Fruit fly (Drosophila melanogaster) whole organism, embryonic: ENCODE measurements around the gene CG8159.

Experiments used
- CG11696 ChIP-seq: fragments of 200-800 bp; sonication (Bioruptor generic); IDR thresholded peaks from 2 replicates; pipeline ENCODE4 v1.3.6; 2022; ENCODE audit warnings: missing biosample characterization, missing genetic modification characterization
- CG1233 ChIP-seq: fragments of 200-800 bp; sonication (Bioruptor generic); optimal IDR thresholded peaks from 4 replicates; lab custom pipeline; 2018; ENCODE audit warnings: missing biosample characterization, mild to moderate bottlenecking, missing genetic modification characterization
- CG14441 ChIP-seq: fragments of 200-800 bp; sonication (Bioruptor generic); IDR thresholded peaks from 2 replicates; pipeline ENCODE4 v1.3.6; 2022; ENCODE audit warnings: missing biosample characterization, missing genetic modification characterization
- CG14965 ChIP-seq: fragments of 200-800 bp; sonication (Bioruptor generic); optimal IDR thresholded peaks from 2 replicates; lab custom pipeline; 2016; ENCODE audit warnings: missing biosample characterization, missing genetic modification characterization, borderline replicate concordance
- CG18764 ChIP-seq: fragments of 200-800 bp; sonication (Bioruptor generic); optimal IDR thresholded peaks from 3 replicates; lab custom pipeline; 2016; ENCODE audit warnings: missing biosample characterization, missing genetic modification characterization
- CG2116 ChIP-seq: fragments of 200-800 bp; sonication (Bioruptor generic); optimal IDR thresholded peaks from 3 replicates; lab custom pipeline; 2018; ENCODE audit warnings: missing biosample characterization, mild to moderate bottlenecking, missing genetic modification characterization
- CG31365 ChIP-seq: fragments of 200-800 bp; sonication (Bioruptor generic); optimal IDR thresholded peaks from 2 replicates; lab custom pipeline; 2018; ENCODE audit warnings: missing biosample characterization, mild to moderate bottlenecking, missing genetic modification characterization
- CG33213 ChIP-seq: fragments of 200-800 bp; sonication (Bioruptor generic); optimal IDR thresholded peaks from 3 replicates; lab custom pipeline; 2016; ENCODE audit warnings: missing biosample characterization, missing genetic modification characterization
- CG4820 ChIP-seq: fragments of 200-800 bp; sonication (Bioruptor generic); optimal IDR thresholded peaks from 3 replicates; lab custom pipeline; 2016; ENCODE audit warnings: missing biosample characterization, missing genetic modification characterization
- CG6813 ChIP-seq: fragments of 200-800 bp; sonication (Bioruptor generic); optimal IDR thresholded peaks from 2 replicates; lab custom pipeline; 2017; ENCODE audit warnings: missing biosample characterization, missing genetic modification characterization, mild to moderate bottlenecking, moderate library complexity, missing genetic modification reagents
- CG7745 ChIP-seq: fragments of 200-800 bp; sonication (Bioruptor generic); optimal IDR thresholded peaks from 2 replicates; lab custom pipeline; 2018; ENCODE audit warnings: missing biosample characterization, mild to moderate bottlenecking, missing genetic modification characterization, moderate library complexity
- CG7786 ChIP-seq: fragments of 200-800 bp; sonication (Bioruptor generic); optimal IDR thresholded peaks from 2 replicates; lab custom pipeline; 2016; ENCODE audit warnings: missing biosample characterization, missing genetic modification characterization
- CG7839 ChIP-seq: fragments of 200-800 bp; sonication (Bioruptor generic); optimal IDR thresholded peaks from 3 replicates; lab custom pipeline; 2018; ENCODE audit warnings: missing biosample characterization, mild to moderate bottlenecking, missing genetic modification characterization, moderate library complexity
- CG7963 ChIP-seq: fragments of 200-800 bp; sonication (Bioruptor generic); IDR thresholded peaks from 3 replicates; pipeline ENCODE4 v1.3.6; 2022; ENCODE audit warnings: missing biosample characterization, missing genetic modification characterization; ENCODE audit not compliant: partially characterized antibody
- CG7987 ChIP-seq: fragments of 200-800 bp; sonication (Bioruptor generic); optimal IDR thresholded peaks from 2 replicates; lab custom pipeline; 2018; ENCODE audit warnings: missing biosample characterization, mild to moderate bottlenecking, missing genetic modification characterization, moderate library complexity
- CG8944 ChIP-seq: fragments of 200-800 bp; sonication (Bioruptor generic); optimal IDR thresholded peaks from 3 replicates; lab custom pipeline; 2016; ENCODE audit warnings: missing biosample characterization, missing genetic modification characterization
- CoRest ChIP-seq: fragments of 200-800 bp; sonication (Bioruptor generic); optimal IDR thresholded peaks from 3 replicates; lab custom pipeline; 2018; ENCODE audit warnings: missing biosample characterization, mild to moderate bottlenecking, missing genetic modification characterization, moderate library complexity
- Gug ChIP-seq: fragments of 200-800 bp; sonication (Bioruptor generic); IDR thresholded peaks from 4 replicates; pipeline ENCODE4 v1.3.6; 2022; ENCODE audit warnings: missing biosample characterization, missing genetic modification characterization
- Hand ChIP-seq: fragments of 200-800 bp; sonication (Bioruptor generic); optimal IDR thresholded peaks from 2 replicates; lab custom pipeline; 2017; ENCODE audit warnings: mild to moderate bottlenecking, missing biosample characterization, missing genetic modification reagents, missing genetic modification characterization
- Hey ChIP-seq: fragments of 200-800 bp; sonication (Bioruptor generic); optimal IDR thresholded peaks from 3 replicates; lab custom pipeline; 2018; ENCODE audit warnings: missing biosample characterization, mild to moderate bottlenecking, missing genetic modification characterization
- Hmx ChIP-seq: fragments of 200-800 bp; sonication (Bioruptor generic); optimal IDR thresholded peaks from 2 replicates; lab custom pipeline; 2016; ENCODE audit warnings: missing biosample characterization, missing genetic modification characterization
- Mrtf ChIP-seq: fragments of 200-800 bp; sonication (Bioruptor generic); IDR thresholded peaks from 3 replicates; pipeline ENCODE4 v1.3.6; 2022; ENCODE audit warnings: missing biosample characterization, missing genetic modification characterization
- Poxn ChIP-seq: fragments of 200-800 bp; sonication (Bioruptor generic); IDR thresholded peaks from 2 replicates; pipeline ENCODE4 v1.3.6; 2022; ENCODE audit warnings: missing biosample characterization, missing genetic modification characterization
- Rfx ChIP-seq: fragments of 200-800 bp; sonication (Bioruptor generic); IDR thresholded peaks from 2 replicates; pipeline ENCODE4 v1.3.6; 2022; ENCODE audit warnings: missing biosample characterization, missing genetic modification characterization
- Spps ChIP-seq: fragments of 200-800 bp; sonication (Bioruptor generic); optimal IDR thresholded peaks from 2 replicates; lab custom pipeline; 2018; ENCODE audit warnings: missing biosample characterization, mild to moderate bottlenecking, missing genetic modification characterization
- Taf1 ChIP-seq: fragments of 200-800 bp; sonication (Bioruptor generic); IDR thresholded peaks from 2 replicates; pipeline ENCODE4 v1.3.6; 2022; ENCODE audit warnings: missing biosample characterization, missing genetic modification characterization
- ac ChIP-seq: fragments of 200-800 bp; sonication (Bioruptor generic); optimal IDR thresholded peaks from 3 replicates; lab custom pipeline; 2017; ENCODE audit warnings: missing biosample characterization, mild to moderate bottlenecking, missing genetic modification characterization
- aop ChIP-seq: fragments of 200-800 bp; sonication (Bioruptor generic); IDR thresholded peaks from 2 replicates; pipeline ENCODE4 v1.3.6; 2022; ENCODE audit warnings: missing biosample characterization, missing genetic modification characterization
- cg ChIP-seq: fragments of 200-800 bp; sonication (Bioruptor generic); optimal IDR thresholded peaks from 3 replicates; lab custom pipeline; 2019; ENCODE audit warnings: missing biosample characterization, mild to moderate bottlenecking, missing genetic modification characterization, moderate library complexity
- chif ChIP-seq, 2 experiments: fragments of 200-800 bp; sonication (Bioruptor generic); optimal IDR thresholded peaks; 3 replicates each; lab custom pipeline; 2016; ENCODE audit warnings: missing biosample characterization in 2 of 2, missing genetic modification characterization in 2 of 2
- chinmo ChIP-seq: fragments of 200-800 bp; sonication (Bioruptor generic); IDR thresholded peaks from 4 replicates; pipeline ENCODE4 v1.3.6; 2022; ENCODE audit warnings: missing biosample characterization, missing genetic modification characterization; ENCODE audit not compliant: partially characterized antibody
- croc ChIP-seq: fragments of 200-800 bp; sonication (Bioruptor generic); conservative IDR thresholded peaks from 3 replicates; pipeline ENCODE4 v1.3.6; 2022; ENCODE audit warnings: missing biosample characterization, missing genetic modification characterization
- dati ChIP-seq: fragments of 200-800 bp; sonication (Bioruptor generic); IDR thresholded peaks from 2 replicates; pipeline ENCODE4 v1.3.6; 2022; ENCODE audit warnings: missing biosample characterization, missing genetic modification characterization
- emc ChIP-seq: fragments of 200-800 bp; sonication (Bioruptor generic); optimal IDR thresholded peaks from 2 replicates; lab custom pipeline; 2016; ENCODE audit warnings: missing biosample characterization, missing genetic modification characterization
- fd64A ChIP-seq: fragments of 200-800 bp; sonication (Bioruptor generic); optimal IDR thresholded peaks from 3 replicates; lab custom pipeline; 2018; ENCODE audit warnings: missing biosample characterization, mild to moderate bottlenecking, missing genetic modification characterization
- fru ChIP-seq: fragments of >200 bp; optimal IDR thresholded peaks from 2 replicates; lab custom pipeline; 2017
- gt ChIP-seq: fragments of 200-800 bp; sonication (Bioruptor generic); IDR thresholded peaks from 2 replicates; pipeline ENCODE4 v1.3.6; 2022; ENCODE audit warnings: missing biosample characterization, missing genetic modification characterization
- hb ChIP-seq: fragments of 200-800 bp; sonication (Bioruptor generic); IDR thresholded peaks from 3 replicates; pipeline ENCODE4 v1.3.6; 2022; ENCODE audit warnings: missing biosample characterization, missing genetic modification characterization; ENCODE audit not compliant: partially characterized antibody
- ken ChIP-seq: fragments of 200-800 bp; sonication (Bioruptor generic); IDR thresholded peaks from 3 replicates; pipeline ENCODE4 v1.3.6; 2022; ENCODE audit warnings: missing biosample characterization, missing genetic modification characterization
- lmd ChIP-seq: fragments of 200-800 bp; sonication (Bioruptor generic); IDR thresholded peaks from 2 replicates; pipeline ENCODE4 v1.3.6; 2022; ENCODE audit warnings: missing biosample characterization, missing genetic modification characterization
- nmo ChIP-seq: fragments of 200-800 bp; sonication (Bioruptor generic); optimal IDR thresholded peaks from 2 replicates; lab custom pipeline; 2018; ENCODE audit warnings: missing biosample characterization, mild to moderate bottlenecking, missing genetic modification characterization, moderate library complexity
- oc ChIP-seq: fragments of 200-800 bp; sonication (Bioruptor generic); optimal IDR thresholded peaks from 2 replicates; lab custom pipeline; 2018; ENCODE audit warnings: missing biosample characterization, mild to moderate bottlenecking, missing genetic modification characterization, moderate library complexity
- org-1 ChIP-seq: fragments of 200-800 bp; sonication (Bioruptor generic); optimal IDR thresholded peaks from 2 replicates; lab custom pipeline; 2017; ENCODE audit warnings: missing biosample characterization, missing genetic modification characterization
- pho ChIP-seq: fragments of 200-800 bp; sonication (Bioruptor generic); optimal IDR thresholded peaks from 2 replicates; lab custom pipeline; 2016; ENCODE audit warnings: missing biosample characterization, missing genetic modification characterization
- pum ChIP-seq: fragments of 200-800 bp; sonication (Bioruptor generic); optimal IDR thresholded peaks from 2 replicates; lab custom pipeline; 2016; ENCODE audit warnings: missing biosample characterization, missing genetic modification characterization
- repo ChIP-seq: fragments of 200-800 bp; sonication (Bioruptor generic); optimal IDR thresholded peaks from 2 replicates; lab custom pipeline; 2016; ENCODE audit warnings: missing biosample characterization, missing genetic modification characterization
- sc ChIP-seq, 3 experiments: fragments of >200 bp in 2 of 3; fragments of 200-800 bp in 1 of 3; sonication (Bioruptor generic) in 1 of 3; optimal IDR thresholded peaks; 2 replicates in 2 of 3; 3 replicates in 1 of 3; lab custom pipeline; 2017; ENCODE audit warnings: mild to moderate bottlenecking in 1 of 3, missing biosample characterization in 1 of 3, missing genetic modification characterization in 1 of 3, missing genetic modification reagents in 1 of 3
- sim ChIP-seq: fragments of 200-800 bp; sonication (Bioruptor generic); IDR thresholded peaks from 2 replicates; pipeline ENCODE4 v1.3.6; 2022; ENCODE audit warnings: missing biosample characterization, missing genetic modification characterization
- z ChIP-seq: fragments of 200-800 bp; sonication (Bioruptor generic); IDR thresholded peaks from 3 replicates; pipeline ENCODE4 v1.3.6; 2022; ENCODE audit warnings: missing biosample characterization, missing genetic modification characterization

The CG8159 gene

dm6 chr3R:8731597-8732263 lies 5.1 kb downstream of the CG8159 start, which contains the start of the genes M1BP and CG8202 (continued):
- peak; percentile 94 for TF ChIP-seq CG7839 (tag; lab: Kevin White, UChicago)
- peak; percentile 97 for TF ChIP-seq CoRest (tag; lab: Kevin White, UChicago)
- peak; percentile 96 for TF ChIP-seq nmo (GFP tag; lab: Kevin White, UChicago)
- TF ChIP-seq CG8944 (GFP tag; lab: Kevin White, UChicago) = peak; percentile 39
- peak; percentile 36 for TF ChIP-seq CG7786 (GFP tag; lab: Kevin White, UChicago)
- TF ChIP-seq dati (GFP tag; lab: Robert Waterston, UW) = 0 out of 2 replicates have a peak, but pooled peaks have one; percentile 40
- TF ChIP-seq Hey = no peak
- TF ChIP-seq chinmo (GFP tag; lab: Robert Waterston, UW) = no peak
- TF ChIP-seq Spps (tag; lab: Kevin White, UChicago) = peak; percentile 78
- TF ChIP-seq CG33213 = no peak
- TF ChIP-seq Rfx (GFP tag; lab: Robert Waterston, UW) = peak; percentile 80
- peak; percentile 86 for TF ChIP-seq CG4820 (GFP tag; lab: Kevin White, UChicago)
- TF ChIP-seq z = no peak
- TF ChIP-seq chif (GFP tag; optimal IDR thresholded peaks at IDR 0.05; lab: Kevin White, UChicago) = peak; percentile 8 to 67
- no peak for TF ChIP-seq sc (optimal IDR thresholded peaks at IDR 0.05; lab: Kevin White, UChicago)
- peak; percentile 86 for TF ChIP-seq sc (GFP tag; optimal IDR thresholded peaks at IDR 0.05; lab: Kevin White, UChicago)
- no peak for TF ChIP-seq hb
- TF ChIP-seq CG31365 (tag; lab: Kevin White, UChicago) = no peak
- peak; percentile 81 for TF ChIP-seq CG6813
- TF ChIP-seq fru (lab: Kevin White, UChicago) = no peak
- TF ChIP-seq gt (GFP tag; lab: Robert Waterston, UW) = no peak
- 0 out of 2 replicates have a peak, but pooled peaks have one; percentile 30 for TF ChIP-seq sim (GFP tag; lab: Robert Waterston, UW)
- no peak for TF ChIP-seq cg (GFP tag; lab: Kevin White, UChicago)
- TF ChIP-seq CG18764 (GFP tag; lab: Kevin White, UChicago) = peak; percentile 79
- TF ChIP-seq Hand (GFP tag; lab: Kevin White, UChicago) = peak; percentile 84
- TF ChIP-seq oc (tag; lab: Kevin White, UChicago) = no peak
- TF ChIP-seq croc = peak; percentile 66; the same call in 1 of the 3 replicates
- TF ChIP-seq aop (GFP tag; lab: Robert Waterston, UW) = 0 out of 2 replicates have a peak, but pooled peaks have one; percentile 4
- peak; percentile 96 for TF ChIP-seq CG1233 (GFP tag; lab: Kevin White, UChicago)
- TF ChIP-seq CG7745 (tag; lab: Kevin White, UChicago) = no peak
- TF ChIP-seq Poxn (GFP tag; lab: Robert Waterston, UW) = no peak
- peak; percentile 56 for TF ChIP-seq pum (GFP tag; lab: Kevin White, UChicago)
- no peak for TF ChIP-seq CG7987 (GFP tag; lab: Kevin White, UChicago)
- TF ChIP-seq CG7963 (GFP tag; lab: Robert Waterston, UW) = no peak
- TF ChIP-seq fd64A = peak; percentile 18
- TF ChIP-seq CG14965 = no peak
- TF ChIP-seq org-1 (GFP tag; lab: Kevin White, UChicago) = peak; percentile 71
- peak; percentile 78; the same call in 2 of the 3 replicates for TF ChIP-seq ken
- TF ChIP-seq Mrtf = peak; percentile 74; the same call in 2 of the 3 replicates
- no peak for TF ChIP-seq repo (GFP tag; lab: Kevin White, UChicago)
- peak; percentile 8; the same call in 1 of the 2 replicates for TF ChIP-seq Taf1
- TF ChIP-seq ac = peak; percentile 74
- no peak for TF ChIP-seq Hmx (GFP tag; lab: Kevin White, UChicago)
- TF ChIP-seq CG11696 (GFP tag; lab: Robert Waterston, UW) = 0 out of 2 replicates have a peak, but pooled peaks have one; percentile 15
- TF ChIP-seq emc (GFP tag; lab: Kevin White, UChicago) = peak; percentile 12
- peak; percentile 75 for TF ChIP-seq Gug
- TF ChIP-seq CG2116 (GFP tag; lab: Kevin White, UChicago) = peak; percentile 73
- peak; percentile 76 for TF ChIP-seq CG14441 (GFP tag; lab: Robert Waterston, UW)
- peak; percentile 82 for TF ChIP-seq lmd (GFP tag; lab: Robert Waterston, UW)
- TF ChIP-seq pho (GFP tag; lab: Kevin White, UChicago) = peak; percentile 59
